Worm (Caenorhabditis elegans) whole organism, L3 larva: Measurements from ENCODE around the gene Y73B6BL.27.

Experiments
- ZK546.5 ChIP-seq: sonication (generic microtip); optimal IDR thresholded peaks from 2 replicates; lab custom pipeline; 2017; ENCODE audit warnings: missing biosample characterization, missing genetic modification characterization
- aly-2 ChIP-seq: fragments of 150-350 bp; optimal IDR thresholded peaks from 2 replicates; lab custom pipeline; 2014; ENCODE audit warnings: missing biosample characterization, missing genetic modification characterization
- fkh-10 ChIP-seq: sonication (generic microtip); optimal IDR thresholded peaks from 2 replicates; lab custom pipeline; 2017; ENCODE audit warnings: missing biosample characterization, missing genetic modification reagents, missing genetic modification characterization
- lin-39 ChIP-seq: fragments of 150-350 bp; optimal IDR thresholded peaks from 2 replicates; lab custom pipeline; 2018; ENCODE audit warnings: missing biosample characterization, missing genetic modification reagents, missing genetic modification characterization
- nhr-23 ChIP-seq: fragments of 150-350 bp; optimal IDR thresholded peaks from 2 replicates; lab custom pipeline; 2014; ENCODE audit warnings: missing biosample characterization, missing genetic modification reagents, missing genetic modification characterization
- nhr-237 ChIP-seq: fragments of 150-350 bp; optimal IDR thresholded peaks from 2 replicates; lab custom pipeline; 2014; ENCODE audit warnings: missing biosample characterization, missing genetic modification characterization
- pqm-1 ChIP-seq: fragments of 150-350 bp; optimal IDR thresholded peaks from 2 replicates; lab custom pipeline; 2017; ENCODE audit warnings: missing biosample characterization, missing genetic modification characterization, inconsistent platforms

- TF ChIP-seq nhr-23 (tag; lab: Kevin White, UChicago): no peak
- TF ChIP-seq fkh-10 (GFP tag; lab: Kevin White, UChicago): no peak
- TF ChIP-seq nhr-237 (tag; lab: Kevin White, UChicago): no peak
- no peak for TF ChIP-seq ZK546.5 (tag; lab: Kevin White, UChicago)
- no peak for TF ChIP-seq pqm-1
- no peak for TF ChIP-seq aly-2 (tag; lab: Kevin White, UChicago)
- no peak for TF ChIP-seq lin-39 (tag; lab: Kevin White, UChicago)
Measured at ce11 chrIV:6457472-6457871, 15.6 kb downstream of the Y73B6BL.27 start, which contains the start of gene lgc-10.
